Fruit fly (Drosophila melanogaster) S2 (cell line): Measurements from ENCODE around the gene CG4461.

ENCODE experiments used
- CG8478 ChIP-seq: fragments of >200 bp; optimal IDR thresholded peaks from 2 replicates; lab custom pipeline; 2018
- CTCF ChIP-seq, 2 experiments: fragments of >200 bp; optimal IDR thresholded peaks; 2 replicates each; lab custom pipeline; 2018

dm6 chr3L:9396038-9396437, 20.8 kb downstream of the CG4461 start:
- TF ChIP-seq CG8478 (lab: Kevin White, UChicago): no peak
- no peak for TF ChIP-seq CTCF (optimal IDR thresholded peaks at IDR 0.05; lab: Kevin White, UChicago)
